Worm (Caenorhabditis elegans) whole organism, mixed stage, embryonic: ENCODE results near the gene ZK177.12.

Source experiments
- M03D4.4 ChIP-seq: sonication (generic microtip); optimal IDR thresholded peaks from 2 replicates; lab custom pipeline; 2017; ENCODE audit warnings: mild to moderate bottlenecking, missing genetic modification characterization, missing compliant biosample characterization
- bed-3 ChIP-seq: fragments of 200-800 bp; sonication (Bioruptor generic); optimal IDR thresholded peaks from 3 replicates; lab custom pipeline; 2018; ENCODE audit warnings: mild to moderate bottlenecking, missing genetic modification characterization, moderate library complexity, missing compliant biosample characterization
- blmp-1 ChIP-seq: fragments of 150-350 bp; optimal IDR thresholded peaks from 2 replicates; lab custom pipeline; 2014; ENCODE audit warnings: missing biosample characterization, missing genetic modification characterization
- ceh-43 ChIP-seq: fragments of 200-800 bp; sonication (Bioruptor generic); optimal IDR thresholded peaks from 2 replicates; lab custom pipeline; 2018; ENCODE audit warnings: mild to moderate bottlenecking, missing genetic modification characterization, moderate library complexity, missing compliant biosample characterization
- cnd-1 ChIP-seq: fragments of 200-800 bp; sonication (Bioruptor generic); optimal IDR thresholded peaks from 2 replicates; lab custom pipeline; 2018; ENCODE audit warnings: mild to moderate bottlenecking, missing genetic modification characterization, missing compliant biosample characterization
- drap-1 ChIP-seq: fragments of 200-800 bp; sonication (Bioruptor generic); optimal IDR thresholded peaks from 3 replicates; lab custom pipeline; 2018; ENCODE audit warnings: mild to moderate bottlenecking, missing genetic modification characterization, missing compliant biosample characterization
- elt-1 ChIP-seq: sonication (generic microtip); optimal IDR thresholded peaks from 2 replicates; lab custom pipeline; 2017; ENCODE audit warnings: missing genetic modification characterization, mild to moderate bottlenecking, missing compliant biosample characterization, antibody characterized with exemption, moderate library complexity, borderline replicate concordance; ENCODE audit not compliant: insufficient read depth
- elt-3 ChIP-seq: fragments of 150-350 bp; optimal IDR thresholded peaks from 2 replicates; lab custom pipeline; 2014; ENCODE audit warnings: missing biosample characterization, missing genetic modification characterization
- flh-1 ChIP-seq: fragments of 200-800 bp; sonication (Bioruptor generic); optimal IDR thresholded peaks from 2 replicates; lab custom pipeline; 2018; ENCODE audit warnings: mild to moderate bottlenecking, missing genetic modification characterization, moderate library complexity, missing compliant biosample characterization
- ham-2 ChIP-seq: fragments of 200-800 bp; sonication (Bioruptor generic); optimal IDR thresholded peaks from 2 replicates; lab custom pipeline; 2018; ENCODE audit warnings: mild to moderate bottlenecking, missing genetic modification characterization, missing compliant biosample characterization
- hlh-1 ChIP-seq: fragments of 150-350 bp; optimal IDR thresholded peaks from 2 replicates; lab custom pipeline; 2014; ENCODE audit warnings: missing biosample characterization, missing genetic modification reagents, missing genetic modification characterization
- lin-13 ChIP-seq: fragments of 150-350 bp; optimal IDR thresholded peaks from 2 replicates; lab custom pipeline; 2014; ENCODE audit warnings: missing biosample characterization, missing genetic modification characterization
- lin-32 ChIP-seq: fragments of 200-800 bp; sonication (Bioruptor generic); optimal IDR thresholded peaks from 2 replicates; lab custom pipeline; 2018; ENCODE audit warnings: mild to moderate bottlenecking, missing genetic modification characterization, missing compliant biosample characterization
- mab-5 ChIP-seq: fragments of 150-350 bp; optimal IDR thresholded peaks from 2 replicates; lab custom pipeline; 2014; ENCODE audit warnings: missing biosample characterization, missing genetic modification characterization
- mls-2 ChIP-seq: sonication (generic microtip); optimal IDR thresholded peaks from 2 replicates; lab custom pipeline; 2016; ENCODE audit warnings: mild to moderate bottlenecking, missing genetic modification characterization, moderate library complexity, missing compliant biosample characterization
- nhr-12 ChIP-seq: fragments of 150-350 bp; optimal IDR thresholded peaks from 2 replicates; lab custom pipeline; 2014; ENCODE audit warnings: missing biosample characterization, missing genetic modification characterization
- nhr-2 ChIP-seq: fragments of 150-350 bp; optimal IDR thresholded peaks from 2 replicates; lab custom pipeline; 2014; ENCODE audit warnings: missing biosample characterization, missing genetic modification characterization
- nhr-237 ChIP-seq: fragments of 150-350 bp; optimal IDR thresholded peaks from 2 replicates; lab custom pipeline; 2014; ENCODE audit warnings: missing biosample characterization, missing genetic modification characterization
- nhr-28 ChIP-seq: fragments of 150-350 bp; optimal IDR thresholded peaks from 2 replicates; lab custom pipeline; 2014; ENCODE audit warnings: missing biosample characterization, missing genetic modification characterization
- nhr-76 ChIP-seq: sonication (generic microtip); optimal IDR thresholded peaks from 2 replicates; lab custom pipeline; 2017; ENCODE audit warnings: missing biosample characterization, missing genetic modification characterization
- pha-4 ChIP-seq: fragments of 150-350 bp; optimal IDR thresholded peaks from 2 replicates; lab custom pipeline; 2018; ENCODE audit warnings: missing biosample characterization, missing genetic modification reagents, missing genetic modification characterization
- snpc-4 ChIP-seq: fragments of 150-350 bp; optimal IDR thresholded peaks from 2 replicates; lab custom pipeline; 2014; ENCODE audit warnings: missing biosample characterization, missing genetic modification characterization
- sptf-1 ChIP-seq: sonication (generic microtip); optimal IDR thresholded peaks from 2 replicates; lab custom pipeline; 2017; ENCODE audit warnings: mild to moderate bottlenecking, missing genetic modification characterization, moderate library complexity, missing compliant biosample characterization
- tbx-8 ChIP-seq: fragments of 200-800 bp; sonication (Bioruptor generic); optimal IDR thresholded peaks from 2 replicates; lab custom pipeline; 2018; ENCODE audit warnings: mild to moderate bottlenecking, missing genetic modification characterization, moderate library complexity, missing compliant biosample characterization
- unc-120 ChIP-seq: sonication (generic microtip); optimal IDR thresholded peaks from 2 replicates; lab custom pipeline; 2017; ENCODE audit warnings: missing genetic modification characterization, missing compliant biosample characterization; ENCODE audit not compliant: poor library complexity, severe bottlenecking
- unc-39 ChIP-seq: fragments of 150-350 bp; optimal IDR thresholded peaks from 2 replicates; lab custom pipeline; 2014; ENCODE audit warnings: missing biosample characterization, missing genetic modification characterization
- unc-62 ChIP-seq: fragments of 150-350 bp; optimal IDR thresholded peaks from 2 replicates; lab custom pipeline; 2014; ENCODE audit warnings: missing biosample characterization, missing genetic modification reagents, missing genetic modification characterization
- zip-8 ChIP-seq: fragments of 150-350 bp; optimal IDR thresholded peaks from 2 replicates; lab custom pipeline; 2014; ENCODE audit warnings: missing biosample characterization, missing genetic modification characterization
- ztf-11 ChIP-seq: fragments of 150-350 bp; optimal IDR thresholded peaks from 2 replicates; lab custom pipeline; 2014; ENCODE audit warnings: missing biosample characterization, missing genetic modification characterization

ZK177.12 gene

DNA sequence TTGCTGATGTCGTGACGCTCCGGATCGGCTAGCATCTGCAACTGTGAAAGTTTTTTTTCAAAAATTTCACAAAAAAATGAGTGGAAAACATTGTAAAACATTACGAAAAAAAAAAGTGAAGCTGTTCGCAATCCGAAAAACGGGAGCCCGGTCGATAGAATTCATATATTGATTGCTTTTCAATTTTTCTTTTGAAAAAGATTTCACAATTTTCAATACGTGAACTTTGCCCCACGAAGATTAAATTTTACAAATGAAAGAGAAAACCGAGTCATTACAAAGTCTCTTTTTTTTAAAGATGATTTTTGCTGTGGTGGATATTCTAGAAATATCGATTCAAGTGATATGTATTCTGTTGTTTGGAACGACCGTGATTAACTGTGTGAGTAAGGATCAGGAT lies 27.1 kb upstream of the ZK177.12 start, which contains the start of gene F12A10.6:
Gene F12A10.6, minus strand, starts transcription at position 101 of the 400 bp plus-strand sequence.
- TF ChIP-seq bed-3 (GFP tag; lab: Kevin White, UChicago) (no peak), ceh-43 (GFP tag; lab: Kevin White, UChicago) (no peak), M03D4.4 (tag; lab: Kevin White, UChicago) (no peak), flh-1 (GFP tag; lab: Kevin White, UChicago) (no peak), nhr-28 (tag; lab: Kevin White, UChicago) (no peak), zip-8 (tag; lab: Kevin White, UChicago) (no peak)
- TF ChIP-seq, all 35 proteins: peak for 0

DNA sequence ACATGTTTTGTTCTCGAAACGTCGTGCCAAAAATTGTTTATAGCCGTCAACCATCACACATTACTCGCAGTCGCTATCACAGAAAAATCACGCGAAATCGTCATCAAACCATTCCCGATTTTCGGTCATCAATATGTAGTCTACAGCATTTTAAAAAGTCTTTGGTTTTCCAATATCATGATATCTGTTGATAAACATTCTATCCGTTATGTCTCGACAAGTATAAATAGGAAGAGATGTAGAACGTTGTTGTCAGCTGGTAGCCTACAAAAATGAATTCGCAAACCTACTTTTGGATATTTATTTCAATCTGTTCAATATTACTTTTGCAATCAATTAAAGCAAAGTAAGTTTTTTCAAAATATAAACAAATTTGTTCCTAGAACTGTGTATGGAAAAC lies 25.1 kb upstream of the ZK177.12 start, which contains the start of gene F12A10.1:
Gene F12A10.1, plus strand, starts transcription at position 166 of the 400 bp plus-strand sequence.
- no peak for TF ChIP-seq nhr-2 (tag; lab: Kevin White, UChicago)
- no peak for TF ChIP-seq ceh-43 (GFP tag; lab: Kevin White, UChicago)
- no peak for TF ChIP-seq ztf-11
- no peak for TF ChIP-seq nhr-12 (tag; lab: Kevin White, UChicago)
- no peak for TF ChIP-seq bed-3 (GFP tag; lab: Kevin White, UChicago)
- TF ChIP-seq M03D4.4 (tag; lab: Kevin White, UChicago) = no peak
- TF ChIP-seq hlh-1 = no peak
- TF ChIP-seq nhr-76 (tag; lab: Kevin White, UChicago) = no peak
- no peak for TF ChIP-seq drap-1 (GFP tag; lab: Kevin White, UChicago)
- TF ChIP-seq pha-4 (tag; lab: Kevin White, UChicago) = no peak
- no peak for TF ChIP-seq lin-32
- TF ChIP-seq sptf-1 (tag; lab: Kevin White, UChicago) = no peak
- no peak for TF ChIP-seq elt-3 (tag; lab: Kevin White, UChicago)
- TF ChIP-seq unc-39 (tag; lab: Kevin White, UChicago) = no peak
- no peak for TF ChIP-seq unc-120 (tag; lab: Kevin White, UChicago)
- TF ChIP-seq zip-8 (tag; lab: Kevin White, UChicago) = no peak
- no peak for TF ChIP-seq nhr-28 (tag; lab: Kevin White, UChicago)
- TF ChIP-seq lin-13 = no peak
- TF ChIP-seq, all 35 proteins: peak for 0

DNA sequence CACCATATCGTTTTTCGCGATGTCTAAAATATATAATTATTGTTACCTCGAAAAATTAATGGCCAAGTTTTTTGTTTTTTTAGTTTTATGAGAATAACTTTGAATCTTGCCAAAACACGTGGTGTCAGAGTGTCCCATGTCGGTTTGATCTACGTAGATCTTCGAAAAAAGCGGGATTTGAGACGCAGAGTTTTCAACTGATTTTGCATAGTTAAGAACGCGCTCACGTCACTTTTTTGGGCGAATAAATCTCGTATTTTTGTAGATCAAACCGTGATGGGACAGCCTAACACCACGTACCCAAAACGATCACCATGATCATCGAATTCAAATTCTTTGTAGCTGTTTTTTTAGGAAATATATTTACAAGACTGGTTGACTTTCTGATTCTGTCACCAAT lies 24.0 kb upstream of the ZK177.12 start:
- TF ChIP-seq blmp-1 (tag; lab: Kevin White, UChicago) = no peak
- TF ChIP-seq zip-8 (tag; lab: Kevin White, UChicago) = no peak
- no peak for TF ChIP-seq ham-2
- no peak for TF ChIP-seq M03D4.4 (tag; lab: Kevin White, UChicago)
- no peak for TF ChIP-seq ceh-43 (GFP tag; lab: Kevin White, UChicago)
- TF ChIP-seq drap-1 (GFP tag; lab: Kevin White, UChicago) = no peak
- TF ChIP-seq lin-32 = no peak

DNA sequence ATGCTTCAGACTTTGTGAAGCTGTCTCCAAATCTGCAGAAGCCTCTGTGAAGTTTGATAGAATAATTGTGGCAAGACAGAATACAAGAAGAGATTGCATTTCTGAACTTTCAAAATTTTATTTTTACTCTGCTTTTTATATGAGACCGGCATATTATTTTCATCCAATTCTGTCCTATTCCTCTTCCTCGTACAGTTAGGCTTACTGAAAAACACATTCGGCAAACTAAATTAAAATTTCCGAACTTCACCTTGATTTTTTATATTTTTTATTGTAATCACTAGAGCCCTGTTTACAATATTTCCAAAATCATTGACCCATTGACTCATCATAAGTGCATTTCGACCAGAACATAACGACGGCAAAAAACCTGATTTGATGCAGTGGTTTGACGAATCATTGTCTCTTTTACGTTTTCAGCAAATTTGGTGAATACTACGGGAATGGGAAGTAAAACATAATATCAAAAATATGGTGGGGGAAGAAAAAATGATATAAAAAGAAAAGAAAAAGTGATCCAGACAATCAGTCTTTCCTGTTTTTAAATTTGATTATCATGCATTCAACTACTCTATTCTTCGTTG lies 23.3 kb upstream of the ZK177.12 start, which contains the start of the genes suex-1 and F12A10.9:
Gene suex-1, minus strand, starts transcription at position 101 of the 584 bp plus-strand sequence.
Gene F12A10.9, plus strand, starts transcription at position 534 of the 584 bp plus-strand sequence.
- TF ChIP-seq nhr-76 (tag; lab: Kevin White, UChicago) = no peak
- TF ChIP-seq mab-5 = no peak
- no peak for TF ChIP-seq tbx-8 (GFP tag; lab: Kevin White, UChicago)
- no peak for TF ChIP-seq cnd-1 (tag; lab: Kevin White, UChicago)
- TF ChIP-seq, all 35 proteins: peak for 0

DNA sequence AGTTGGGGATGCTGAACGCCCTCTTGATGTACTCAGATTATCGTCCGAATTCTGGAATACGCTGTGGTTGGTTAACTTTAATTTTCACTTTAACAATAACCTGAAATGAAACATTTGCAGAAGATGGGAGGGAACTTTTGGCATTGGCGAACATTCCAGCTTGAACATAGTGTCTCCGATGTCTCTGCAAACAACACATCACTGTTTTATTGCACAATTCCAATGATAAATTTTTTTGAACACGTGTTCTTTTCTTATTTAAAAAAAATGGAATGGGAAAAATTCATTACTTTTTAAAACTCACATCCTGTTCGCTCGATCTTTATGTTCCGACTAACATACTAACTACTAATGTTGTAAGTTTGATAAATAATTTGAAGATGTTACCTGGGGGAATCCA lies 21.0 kb upstream of the ZK177.12 start, which contains the start of gene fzy-1:
Gene fzy-1, plus strand, starts transcription at position 301 of the 400 bp plus-strand sequence.
- no peak for TF ChIP-seq pha-4 (tag; lab: Kevin White, UChicago)
- TF ChIP-seq nhr-12 (tag; lab: Kevin White, UChicago) = no peak
- TF ChIP-seq snpc-4 (tag; lab: Kevin White, UChicago) = no peak
- no peak for TF ChIP-seq unc-62 (GFP tag; lab: Kevin White, UChicago)
- no peak for TF ChIP-seq elt-1 (tag; lab: Kevin White, UChicago)
- no peak for TF ChIP-seq nhr-237
- no peak for TF ChIP-seq cnd-1 (tag; lab: Kevin White, UChicago)
- no peak for TF ChIP-seq zip-8 (tag; lab: Kevin White, UChicago)
- no peak for TF ChIP-seq mls-2 (tag; lab: Kevin White, UChicago)
- TF ChIP-seq nhr-2 (tag; lab: Kevin White, UChicago) = no peak
- TF ChIP-seq unc-120 (tag; lab: Kevin White, UChicago) = no peak
- no peak for TF ChIP-seq M03D4.4 (tag; lab: Kevin White, UChicago)
- no peak for TF ChIP-seq lin-13
- TF ChIP-seq sptf-1 (tag; lab: Kevin White, UChicago) = no peak
- TF ChIP-seq ham-2 = no peak
- TF ChIP-seq ceh-43 (GFP tag; lab: Kevin White, UChicago) = no peak
